Worm (Caenorhabditis elegans) whole organism, L1 larva: Measurements from ENCODE around the gene Y24D9A.6.

Experiments used
- C04F5.9 ChIP-seq: sonication (generic microtip); optimal IDR thresholded peaks from 2 replicates; lab custom pipeline; 2016; ENCODE audit warnings: missing genetic modification characterization, missing compliant biosample characterization
- C16A3.4 ChIP-seq: fragments of 150-350 bp; optimal IDR thresholded peaks from 2 replicates; lab custom pipeline; 2014; ENCODE audit warnings: missing biosample characterization, missing genetic modification characterization
- F16B12.6 ChIP-seq: fragments of 150-350 bp; optimal IDR thresholded peaks from 2 replicates; lab custom pipeline; 2014; ENCODE audit warnings: missing biosample characterization, missing genetic modification characterization
- Y116A8C.19 ChIP-seq: sonication (generic microtip); optimal IDR thresholded peaks from 2 replicates; lab custom pipeline; 2016; ENCODE audit warnings: missing compliant biosample characterization, missing genetic modification characterization, borderline replicate concordance
- alr-1 ChIP-seq: fragments of 200-800 bp; sonication (Bioruptor generic); optimal IDR thresholded peaks from 2 replicates; lab custom pipeline; 2018; ENCODE audit warnings: borderline replicate concordance, mild to moderate bottlenecking, missing genetic modification characterization, missing compliant biosample characterization
- blmp-1 ChIP-seq: fragments of 150-350 bp; optimal IDR thresholded peaks from 2 replicates; lab custom pipeline; 2014; ENCODE audit warnings: missing biosample characterization, missing genetic modification characterization
- ceh-82 ChIP-seq, 3 experiments: fragments of 150-350 bp in 1 of 3; sonication (generic microtip) in 2 of 3; optimal IDR thresholded peaks; 2 replicates each; lab custom pipeline; 2014 to 2017; ENCODE audit warnings: missing biosample characterization in 3 of 3, missing genetic modification characterization in 3 of 3
- ceh-88 ChIP-seq: fragments of 200-800 bp; sonication (Bioruptor generic); IDR thresholded peaks from 2 replicates; pipeline ENCODE4 v1.3.6; 2022; ENCODE audit warnings: missing genetic modification characterization, missing compliant biosample characterization
- ces-1 ChIP-seq: fragments of 150-350 bp; optimal IDR thresholded peaks from 2 replicates; lab custom pipeline; 2014; ENCODE audit warnings: missing biosample characterization, missing genetic modification reagents, missing genetic modification characterization
- dpl-1 ChIP-seq, 3 experiments: fragments of 150-350 bp in 2 of 3; sonication (generic microtip) in 1 of 3; optimal IDR thresholded peaks; 2 replicates each; lab custom pipeline; 2014 to 2017; ENCODE audit warnings: missing biosample characterization in 3 of 3, missing genetic modification characterization in 3 of 3, missing genetic modification reagents in 3 of 3
- efl-1 ChIP-seq, 4 experiments: fragments of 150-350 bp; optimal IDR thresholded peaks in 3 of 4; peaks in 1 of 4; 1 replicate in 1 of 4; 2 replicates in 3 of 4; lab custom pipeline; 2014; ENCODE audit warnings: missing biosample characterization in 2 of 4, missing genetic modification characterization in 2 of 4, missing genetic modification reagents in 2 of 4
- efl-3 ChIP-seq: fragments of 200-800 bp; sonication (Bioruptor generic); optimal IDR thresholded peaks from 2 replicates; lab custom pipeline; 2018; ENCODE audit warnings: mild to moderate bottlenecking, missing genetic modification characterization, missing compliant biosample characterization
- egl-13 ChIP-seq: sonication (generic microtip); optimal IDR thresholded peaks from 2 replicates; lab custom pipeline; 2016; ENCODE audit warnings: missing genotype, missing genetic modification reagents, missing genetic modification characterization, missing compliant biosample characterization
- egl-27 ChIP-seq, 2 experiments: fragments of 150-350 bp in 1 of 2; sonication (generic microtip); optimal IDR thresholded peaks; 3 replicates each; lab custom pipeline; 2017 to 2018; ENCODE audit warnings: missing biosample characterization in 2 of 2, missing genetic modification characterization in 2 of 2, missing genetic modification reagents in 2 of 2
- elt-2 ChIP-seq: sonication (generic microtip); optimal IDR thresholded peaks from 2 replicates; lab custom pipeline; 2016; ENCODE audit warnings: missing genetic modification characterization, mild to moderate bottlenecking, inconsistent platforms, missing compliant biosample characterization, missing genetic modification reagents
- elt-3 ChIP-seq, 6 experiments: fragments of 150-350 bp in 1 of 6; sonication (generic microtip); optimal IDR thresholded peaks; 2 replicates each; lab custom pipeline; 2017 to 2018; ENCODE audit warnings: missing biosample characterization in 6 of 6, missing genetic modification characterization in 6 of 6, inconsistent platforms in 1 of 6
- ets-5 ChIP-seq: fragments of 200-800 bp; sonication (Bioruptor generic); IDR thresholded peaks from 2 replicates; pipeline ENCODE4 v1.3.6; 2022; ENCODE audit warnings: missing genetic modification characterization, missing compliant biosample characterization
- fkh-4 ChIP-seq: sonication (generic microtip); optimal IDR thresholded peaks from 2 replicates; lab custom pipeline; 2016; ENCODE audit warnings: missing compliant biosample characterization, missing genetic modification characterization, borderline replicate concordance
- fkh-8 ChIP-seq: sonication (generic microtip); optimal IDR thresholded peaks from 2 replicates; lab custom pipeline; 2016; ENCODE audit warnings: mild to moderate bottlenecking, missing genetic modification characterization, missing compliant biosample characterization
- fos-1 ChIP-seq: fragments of 150-350 bp; optimal IDR thresholded peaks from 2 replicates; lab custom pipeline; 2014; ENCODE audit warnings: missing biosample characterization, missing genetic modification characterization
- hlh-17 ChIP-seq: fragments of 200-800 bp; sonication (Bioruptor generic); optimal IDR thresholded peaks from 2 replicates; lab custom pipeline; 2018; ENCODE audit warnings: missing genetic modification characterization, mild to moderate bottlenecking, missing compliant biosample characterization, moderate library complexity, borderline replicate concordance
- isw-1 ChIP-seq: fragments of 200-800 bp; sonication (Bioruptor generic); IDR thresholded peaks from 2 replicates; pipeline ENCODE4 v1.3.6; 2022; ENCODE audit warnings: missing genetic modification characterization, missing compliant biosample characterization
- lin-14 ChIP-seq: fragments of 200-800 bp; sonication (Bioruptor generic); optimal IDR thresholded peaks from 2 replicates; lab custom pipeline; 2018; ENCODE audit warnings: mild to moderate bottlenecking, missing genetic modification characterization, moderate library complexity, missing compliant biosample characterization
- lin-15B ChIP-seq: fragments of 150-350 bp; sonication (generic microtip); optimal IDR thresholded peaks from 3 replicates; lab custom pipeline; 2014; ENCODE audit warnings: missing biosample characterization, missing genetic modification characterization
- lin-35 ChIP-seq, 2 experiments: fragments of 150-350 bp; optimal IDR thresholded peaks; 2 replicates each; lab custom pipeline; 2014; ENCODE audit warnings: missing biosample characterization in 2 of 2, missing genetic modification characterization in 2 of 2, missing genetic modification reagents in 2 of 2
- lin-39 ChIP-seq: fragments of 150-350 bp; optimal IDR thresholded peaks from 2 replicates; lab custom pipeline; 2014; ENCODE audit warnings: missing biosample characterization, missing genetic modification reagents, missing genetic modification characterization
- lir-3 ChIP-seq: sonication (generic microtip); optimal IDR thresholded peaks from 2 replicates; lab custom pipeline; 2016; ENCODE audit warnings: mild to moderate bottlenecking, missing genetic modification characterization, moderate library complexity, missing compliant biosample characterization; ENCODE audit not compliant: poor library complexity
- mab-9 ChIP-seq: fragments of 200-800 bp; sonication (Bioruptor generic); IDR thresholded peaks from 2 replicates; pipeline ENCODE4 v1.3.6; 2022; ENCODE audit warnings: missing genetic modification reagents, missing genetic modification characterization, missing compliant biosample characterization
- mef-2 ChIP-seq: fragments of 150-350 bp; optimal IDR thresholded peaks from 2 replicates; lab custom pipeline; 2014; ENCODE audit warnings: missing biosample characterization, missing genetic modification characterization
- mep-1 ChIP-seq: fragments of 150-350 bp; optimal IDR thresholded peaks from 2 replicates; lab custom pipeline; 2014; ENCODE audit warnings: missing biosample characterization, missing genetic modification characterization
- nhr-11 ChIP-seq: fragments of 150-350 bp; optimal IDR thresholded peaks from 2 replicates; lab custom pipeline; 2014; ENCODE audit warnings: missing biosample characterization, missing genetic modification characterization
- nhr-19 ChIP-seq: fragments of 200-800 bp; sonication (Bioruptor generic); conservative IDR thresholded peaks from 2 replicates; pipeline ENCODE4 v1.3.6; 2022; ENCODE audit warnings: missing genetic modification characterization, missing compliant biosample characterization
- nhr-20 ChIP-seq: sonication (generic microtip); optimal IDR thresholded peaks from 2 replicates; lab custom pipeline; 2016; ENCODE audit warnings: mild to moderate bottlenecking, missing genetic modification characterization, missing compliant biosample characterization
- nhr-237 ChIP-seq: fragments of 150-350 bp; optimal IDR thresholded peaks from 2 replicates; lab custom pipeline; 2014; ENCODE audit warnings: missing biosample characterization, missing genetic modification characterization
- nhr-28 ChIP-seq: fragments of 150-350 bp; optimal IDR thresholded peaks from 2 replicates; lab custom pipeline; 2014; ENCODE audit warnings: missing biosample characterization, missing genetic modification characterization
- nhr-47 ChIP-seq: sonication (generic microtip); optimal IDR thresholded peaks from 2 replicates; lab custom pipeline; 2016; ENCODE audit warnings: mild to moderate bottlenecking, missing genetic modification characterization, moderate library complexity, missing compliant biosample characterization
- nhr-76 ChIP-seq: sonication (generic microtip); optimal IDR thresholded peaks from 2 replicates; lab custom pipeline; 2017; ENCODE audit warnings: missing biosample characterization, missing genetic modification characterization
- nhr-77 ChIP-seq: fragments of 150-350 bp; optimal IDR thresholded peaks from 2 replicates; lab custom pipeline; 2014; ENCODE audit warnings: missing biosample characterization, missing genetic modification characterization
- nhr-84 ChIP-seq: sonication (generic microtip); optimal IDR thresholded peaks from 2 replicates; lab custom pipeline; 2017; ENCODE audit warnings: missing biosample characterization, missing genetic modification characterization
- nhr-85 ChIP-seq: sonication (generic microtip); peaks from one replicate; lab custom pipeline; 2016; ENCODE audit warnings: missing genetic modification characterization, inconsistent platforms, missing compliant biosample characterization
- pax-3 ChIP-seq: fragments of 200-800 bp; sonication (Bioruptor generic); optimal IDR thresholded peaks from 2 replicates; lab custom pipeline; 2018; ENCODE audit warnings: mild to moderate bottlenecking, missing genetic modification characterization, moderate library complexity, missing compliant biosample characterization
- pqm-1 ChIP-seq: sonication (generic microtip); optimal IDR thresholded peaks from 3 replicates; lab custom pipeline; 2017; ENCODE audit warnings: missing biosample characterization, missing genetic modification characterization
- snu-23 ChIP-seq: sonication (generic microtip); optimal IDR thresholded peaks from 2 replicates; lab custom pipeline; 2016; ENCODE audit warnings: missing genetic modification characterization, missing compliant biosample characterization
- sup-37 ChIP-seq: fragments of 200-800 bp; sonication (Bioruptor generic); optimal IDR thresholded peaks from 2 replicates; lab custom pipeline; 2018; ENCODE audit warnings: mild to moderate bottlenecking, missing genetic modification characterization, missing compliant biosample characterization
- swsn-7 ChIP-seq: sonication (generic microtip); optimal IDR thresholded peaks from 2 replicates; lab custom pipeline; 2016; ENCODE audit warnings: missing genetic modification characterization, missing compliant biosample characterization
- tbx-2 ChIP-seq: sonication (generic microtip); optimal IDR thresholded peaks from 2 replicates; lab custom pipeline; 2016; ENCODE audit warnings: missing genetic modification characterization, missing compliant biosample characterization
- unc-130 ChIP-seq: fragments of 150-350 bp; optimal IDR thresholded peaks from 2 replicates; lab custom pipeline; 2017; ENCODE audit warnings: missing biosample characterization, missing genetic modification characterization, inconsistent platforms
- unc-30 ChIP-seq: sonication (generic microtip); optimal IDR thresholded peaks from 2 replicates; lab custom pipeline; 2017; ENCODE audit warnings: missing biosample characterization, missing genetic modification characterization
- unc-62 ChIP-seq: fragments of 150-350 bp; optimal IDR thresholded peaks from 2 replicates; lab custom pipeline; 2014; ENCODE audit warnings: missing biosample characterization, missing genetic modification reagents, missing genetic modification characterization
- unc-98 ChIP-seq: fragments of 200-800 bp; sonication (Bioruptor generic); IDR thresholded peaks from 2 replicates; pipeline ENCODE4 v1.3.6; 2022; ENCODE audit warnings: missing genetic modification characterization, missing compliant biosample characterization
- xbp-1 ChIP-seq: sonication (generic microtip); optimal IDR thresholded peaks from 2 replicates; lab custom pipeline; 2016; ENCODE audit warnings: missing genetic modification characterization, missing compliant biosample characterization
- zag-1 ChIP-seq: fragments of 150-350 bp; optimal IDR thresholded peaks from 2 replicates; lab custom pipeline; 2014; ENCODE audit warnings: missing biosample characterization, missing genetic modification characterization
- ztf-11 ChIP-seq, 2 experiments: sonication (generic microtip); optimal IDR thresholded peaks; 2 replicates each; lab custom pipeline; 2016 to 2017; ENCODE audit warnings: missing genetic modification characterization in 2 of 2, missing biosample characterization in 1 of 2, missing compliant biosample characterization in 1 of 2

Y24D9A.6 gene

DNA sequence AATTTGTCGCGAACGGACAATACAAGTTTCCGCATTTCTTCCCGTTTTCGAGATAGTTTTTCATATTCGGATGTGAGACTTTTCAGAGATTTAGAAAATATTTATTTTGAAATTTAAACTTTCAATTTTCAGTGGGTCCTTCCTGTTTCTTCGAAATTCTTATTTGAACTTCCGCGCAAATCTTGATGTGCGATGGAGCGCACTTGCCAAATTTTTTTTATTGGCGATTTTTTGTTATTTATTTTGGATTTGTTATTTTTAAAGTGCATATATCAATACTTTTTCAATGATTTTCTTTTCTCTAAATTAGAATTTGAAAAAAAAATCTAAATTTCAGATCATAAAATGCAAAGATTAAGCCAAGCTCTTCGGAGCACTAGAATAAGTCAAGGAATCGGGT is 42.9 kb downstream of the Y24D9A.6 start, which contains the start of gene sars-2:
TSS of gene sars-2 (plus strand) at position 341 of the 400 bp plus-strand sequence.
- no peak for TF ChIP-seq ets-5
- no peak for TF ChIP-seq nhr-28 (tag; lab: Kevin White, UChicago)
- no peak for TF ChIP-seq blmp-1 (tag; lab: Kevin White, UChicago)
- peak; percentile 88 to 92 for TF ChIP-seq efl-1 (optimal IDR thresholded peaks at IDR 0.05; lab: Kevin White, UChicago)
- peak; percentile 93 to 99 for TF ChIP-seq efl-1 (GFP tag; optimal IDR thresholded peaks at IDR 0.05 in 1 of 2; lab: Kevin White, UChicago)
- no peak for TF ChIP-seq elt-3 (tag; optimal IDR thresholded peaks at IDR 0.05; lab: Kevin White, UChicago)
- TF ChIP-seq efl-3 (GFP tag; lab: Kevin White, UChicago), result no peak
- peak; percentile 33 for TF ChIP-seq C16A3.4 (tag; lab: Kevin White, UChicago)
- TF ChIP-seq ces-1 (GFP tag; lab: Kevin White, UChicago), result no peak
- TF ChIP-seq fkh-8, result no peak
- TF ChIP-seq snu-23 (GFP tag; lab: Kevin White, UChicago), result peak; percentile 52
- TF ChIP-seq nhr-85 (tag; lab: Kevin White, UChicago), result peak; percentile 33
- TF ChIP-seq egl-27 (tag; optimal IDR thresholded peaks at IDR 0.05; lab: Kevin White, UChicago), result no peak
- TF ChIP-seq unc-62 (GFP tag; lab: Kevin White, UChicago), result no peak
- TF ChIP-seq xbp-1, result peak; percentile 40
- no peak for TF ChIP-seq mab-9 (GFP tag; lab: Robert Waterston, UW)
- no peak for TF ChIP-seq zag-1
- TF ChIP-seq nhr-47, result peak; percentile 23
- no peak for TF ChIP-seq nhr-77
- no peak for TF ChIP-seq fkh-4
- no peak for TF ChIP-seq C04F5.9 (tag; lab: Kevin White, UChicago)
- no peak for TF ChIP-seq unc-130 (tag; lab: Kevin White, UChicago)
- TF ChIP-seq alr-1 (tag; lab: Kevin White, UChicago), result no peak
- TF ChIP-seq Y116A8C.19 (tag; lab: Kevin White, UChicago), result no peak
- no peak for TF ChIP-seq unc-98 (GFP tag; lab: Robert Waterston, UW)
- TF ChIP-seq nhr-20, result peak; percentile 25
- TF ChIP-seq nhr-19, result no peak
- TF ChIP-seq unc-30 (tag; lab: Kevin White, UChicago), result no peak
- TF ChIP-seq pax-3 (tag; lab: Kevin White, UChicago), result no peak
- no peak for TF ChIP-seq sup-37
- TF ChIP-seq egl-13 (tag; lab: Kevin White, UChicago), result no peak
- no peak for TF ChIP-seq ztf-11 (tag; optimal IDR thresholded peaks at IDR 0.05; lab: Kevin White, UChicago)
- TF ChIP-seq nhr-11 (tag; lab: Kevin White, UChicago), result no peak
- no peak for TF ChIP-seq nhr-76 (tag; lab: Kevin White, UChicago)
- no peak for TF ChIP-seq elt-2
- peak; percentile 8 for TF ChIP-seq lin-14 (GFP tag; lab: Kevin White, UChicago)
- peak; percentile 25 for TF ChIP-seq tbx-2 (tag; lab: Kevin White, UChicago)
- TF ChIP-seq hlh-17 (GFP tag; lab: Kevin White, UChicago), result no peak
- no peak for TF ChIP-seq lin-39
- no peak for TF ChIP-seq nhr-237 (tag; lab: Kevin White, UChicago)
- TF ChIP-seq ceh-88, result no peak
- peak; percentile 85 to 94 (median 90) for TF ChIP-seq dpl-1 (GFP tag; optimal IDR thresholded peaks at IDR 0.05; lab: Kevin White, UChicago)
- no peak for TF ChIP-seq pqm-1 (tag; lab: Kevin White, UChicago)
- peak; percentile 19; the same call in 1 of the 2 replicates for TF ChIP-seq isw-1
- peak; percentile 1 for TF ChIP-seq F16B12.6 (tag; lab: Kevin White, UChicago)
- TF ChIP-seq fos-1 (tag; lab: Kevin White, UChicago), result no peak
- peak; percentile 27 for TF ChIP-seq swsn-7 (tag; lab: Kevin White, UChicago)
- peak; percentile 49 for TF ChIP-seq lin-15B (tag; lab: Kevin White, UChicago)
- no peak for TF ChIP-seq lir-3
- TF ChIP-seq mef-2, result no peak
- TF ChIP-seq ceh-82 (tag; optimal IDR thresholded peaks at IDR 0.05; lab: Kevin White, UChicago), result peak in 1 of 3 experiments; percentile 32
- TF ChIP-seq nhr-84 (tag; lab: Kevin White, UChicago), result no peak
- peak; percentile 43 for TF ChIP-seq mep-1 (tag; lab: Kevin White, UChicago)
- TF ChIP-seq lin-35 (GFP tag; optimal IDR thresholded peaks at IDR 0.05; lab: Kevin White, UChicago), result peak; percentile 92 to 96
